Worm (Caenorhabditis elegans): Measurements from ENCODE around the gene F31A3.3.

F31A3.3 gene

DNA sequence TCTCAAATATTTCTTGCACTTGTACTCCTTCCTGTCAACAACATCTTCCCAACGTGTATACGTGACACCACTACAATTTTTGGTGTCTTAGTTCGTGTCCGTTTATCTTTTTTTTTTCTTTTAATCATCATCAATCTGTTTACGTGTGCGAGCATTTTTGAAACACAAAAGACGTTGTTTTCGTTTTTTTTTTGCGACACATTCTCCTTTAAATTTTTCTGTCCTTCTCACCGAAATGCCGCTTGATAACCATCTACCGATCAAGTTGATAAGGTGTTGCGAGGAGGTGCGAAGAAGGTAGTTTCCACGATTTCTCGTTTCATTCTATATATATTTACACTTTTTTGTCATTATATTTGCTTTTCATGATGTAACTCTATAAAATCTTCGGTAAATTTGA is 23.3 kb downstream of the F31A3.3 start:
- TF ChIP-seq nhr-25 (tag; optimal IDR thresholded peaks at IDR 0.05) (peak; percentile 29), nhr-11 (tag; optimal IDR thresholded peaks at IDR 0.05) (no peak), elt-1 (tag; optimal IDR thresholded peaks at IDR 0.05) (peak; percentile 1), crh-2 (tag; optimal IDR thresholded peaks at IDR 0.05) (peak; percentile 31), sma-9 (GFP tag; optimal IDR thresholded peaks at IDR 0.05) (peak; percentile 20), sma-9 (tag; optimal IDR thresholded peaks at IDR 0.05) (no peak), mdl-1 (tag; optimal IDR thresholded peaks at IDR 0.05) (no peak), fos-1 (tag; optimal IDR thresholded peaks at IDR 0.05) (peak; percentile 37), peb-1 (tag; optimal IDR thresholded peaks at IDR 0.05) (no peak)

ce11 chrX:17509048-17509776 is 24.7 kb downstream of the F31A3.3 start:
- TF ChIP-seq nhr-6 (tag; optimal IDR thresholded peaks at IDR 0.05) (peak; percentile 8), mdl-1 (tag; optimal IDR thresholded peaks at IDR 0.05) (peak in 1 of 2 experiments; percentile 1), sma-9 (GFP tag; optimal IDR thresholded peaks at IDR 0.05) (peak; percentile 79), sma-9 (tag; optimal IDR thresholded peaks at IDR 0.05) (no peak), dmd-4 (tag; optimal IDR thresholded peaks at IDR 0.05) (no peak), crh-2 (tag; optimal IDR thresholded peaks at IDR 0.05) (peak; percentile 56), sma-3 (GFP tag; optimal IDR thresholded peaks at IDR 0.05) (peak; percentile 2), nhr-23 (tag; optimal IDR thresholded peaks at IDR 0.05) (no peak), fos-1 (tag; optimal IDR thresholded peaks at IDR 0.05) (peak; percentile 54), nhr-25 (tag; optimal IDR thresholded peaks at IDR 0.05) (peak; percentile 41)

DNA sequence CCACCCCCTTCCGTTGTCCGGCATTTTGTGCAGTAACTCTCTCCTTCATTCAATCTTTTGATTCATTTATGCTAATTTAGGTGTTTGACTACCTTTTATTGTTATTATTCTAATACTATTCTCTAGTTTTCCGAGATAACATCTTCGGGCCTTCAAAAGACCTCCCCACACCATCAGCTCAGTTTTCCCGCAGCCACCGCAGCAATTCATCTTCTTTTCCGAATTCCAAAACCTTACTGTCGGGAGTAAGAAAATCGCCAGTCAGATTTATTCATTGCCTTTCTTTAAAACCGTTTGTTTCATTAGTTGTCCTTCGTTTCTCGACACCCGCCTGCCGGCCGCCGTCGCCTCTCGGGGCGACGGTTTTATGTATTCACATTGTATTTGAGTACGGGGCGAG is 25.7 kb downstream of the F31A3.3 start:
- TF ChIP-seq snpc-4 (tag; optimal IDR thresholded peaks at IDR 0.05) (no peak), nhr-237 (tag; optimal IDR thresholded peaks at IDR 0.05) (no peak), nhr-129 (tag; optimal IDR thresholded peaks at IDR 0.05) (no peak), ztf-1 (GFP tag; conservative IDR thresholded peaks at IDR 0.05) (no peak), fos-1 (tag; optimal IDR thresholded peaks at IDR 0.05) (no peak), ztf-11 (tag; optimal IDR thresholded peaks at IDR 0.05) (no peak), blmp-1 (tag; optimal IDR thresholded peaks at IDR 0.05; ENCODE audit: insufficient read depth) (no peak), dmd-4 (tag; optimal IDR thresholded peaks at IDR 0.05) (no peak), mbf-1 (tag; optimal IDR thresholded peaks at IDR 0.05) (no peak), nhr-23 (tag; optimal IDR thresholded peaks at IDR 0.05) (no peak), nhr-12 (tag; optimal IDR thresholded peaks at IDR 0.05) (no peak), unc-55 (GFP tag; optimal IDR thresholded peaks at IDR 0.05) (no peak), ztf-4 (tag; optimal IDR thresholded peaks at IDR 0.05) (no peak), lsy-2 (tag; optimal IDR thresholded peaks at IDR 0.05) (no peak), Y55F3AM.14 (GFP tag; optimal IDR thresholded peaks at IDR 0.05) (no peak), zag-1 (tag; optimal IDR thresholded peaks at IDR 0.05) (no peak), ama-1 (optimal IDR thresholded peaks at IDR 0.05) (no peak), nhr-25 (tag; optimal IDR thresholded peaks at IDR 0.05) (no peak)

DNA sequence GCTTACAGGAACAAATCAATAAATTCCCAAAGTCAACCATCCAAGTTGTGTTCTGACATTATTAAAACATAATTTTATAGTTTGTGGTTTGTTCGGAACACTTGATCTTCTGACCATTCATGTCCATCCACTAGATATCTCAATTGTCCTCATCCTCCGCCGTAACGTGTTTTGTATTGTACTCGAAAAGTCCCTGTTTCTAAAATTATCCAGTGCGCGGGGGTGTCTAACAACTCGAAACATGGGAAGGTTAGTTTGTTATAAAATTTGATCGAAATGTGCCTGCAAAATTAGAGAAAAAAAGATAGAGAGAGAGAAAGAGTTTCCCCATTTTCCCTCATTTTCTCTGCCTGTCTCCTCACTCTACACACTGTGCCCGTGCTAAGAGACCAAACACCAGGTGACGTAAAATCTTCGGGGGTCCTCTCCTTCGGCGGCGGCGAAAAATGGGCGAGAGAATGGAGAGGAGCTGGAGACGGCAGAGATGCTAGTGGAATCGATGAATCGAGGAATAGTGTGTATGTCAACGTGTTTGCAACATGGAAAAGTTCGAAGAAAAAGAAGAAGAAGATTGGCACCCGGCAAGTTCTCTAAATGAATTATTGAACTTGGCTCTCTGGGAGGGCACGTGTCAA is 28.2 kb downstream of the F31A3.3 start:
- TF ChIP-seq nhr-12 (tag; optimal IDR thresholded peaks at IDR 0.05) (no peak), elt-1 (tag; optimal IDR thresholded peaks at IDR 0.05) (no peak), nhr-6 (tag; optimal IDR thresholded peaks at IDR 0.05) (peak; percentile 78), nhr-21 (tag; optimal IDR thresholded peaks at IDR 0.05) (peak; percentile 71), blmp-1 (tag; optimal IDR thresholded peaks at IDR 0.05; ENCODE audit: insufficient read depth) (peak; percentile 62), elt-3 (tag; optimal IDR thresholded peaks at IDR 0.05) (no peak), nhr-25 (tag; optimal IDR thresholded peaks at IDR 0.05) (peak; percentile 59), R02D3.7 (tag; optimal IDR thresholded peaks at IDR 0.05) (no peak), unc-39 (tag; optimal IDR thresholded peaks at IDR 0.05) (no peak), mdl-1 (tag; optimal IDR thresholded peaks at IDR 0.05) (peak; percentile 90 to 95), gmeb-1 (tag; optimal IDR thresholded peaks at IDR 0.05) (peak; percentile 71), lsy-2 (tag; optimal IDR thresholded peaks at IDR 0.05) (peak; percentile 39 to 84), skn-1 (tag; optimal IDR thresholded peaks at IDR 0.05) (no peak), ceh-16 (tag; optimal IDR thresholded peaks at IDR 0.05) (peak; percentile 54), ztf-4 (tag; optimal IDR thresholded peaks at IDR 0.05) (peak; percentile 54), unc-55 (GFP tag; optimal IDR thresholded peaks at IDR 0.05) (peak; percentile 91), nhr-11 (tag; optimal IDR thresholded peaks at IDR 0.05) (no peak), nhr-129 (tag; optimal IDR thresholded peaks at IDR 0.05) (peak; percentile 92), snpc-4 (tag; optimal IDR thresholded peaks at IDR 0.05) (peak; percentile 29), sma-9 (GFP tag; optimal IDR thresholded peaks at IDR 0.05) (peak; percentile 100), sma-9 (tag; optimal IDR thresholded peaks at IDR 0.05) (peak; percentile 88), sem-4 (tag; optimal IDR thresholded peaks at IDR 0.05) (peak; percentile 93), crh-2 (tag; optimal IDR thresholded peaks at IDR 0.05) (peak; percentile 92), C34F6.9 (tag; optimal IDR thresholded peaks at IDR 0.05) (peak; percentile 77), nhr-10 (tag; optimal IDR thresholded peaks at IDR 0.05) (no peak), ceh-82 (tag; optimal IDR thresholded peaks at IDR 0.05) (no peak), nhr-23 (tag; optimal IDR thresholded peaks at IDR 0.05) (no peak), lin-13 (GFP tag; optimal IDR thresholded peaks at IDR 0.05) (peak; percentile 66), fos-1 (tag; optimal IDR thresholded peaks at IDR 0.05) (peak; percentile 66), lin-11 (tag; optimal IDR thresholded peaks at IDR 0.05) (peak; percentile 33), unc-62 (GFP tag; optimal IDR thresholded peaks at IDR 0.05) (no peak), ztf-1 (GFP tag; conservative IDR thresholded peaks at IDR 0.05) (no peak), nhr-77 (tag; optimal IDR thresholded peaks at IDR 0.05) (peak; percentile 33), nhr-237 (tag; optimal IDR thresholded peaks at IDR 0.05) (no peak), ztf-11 (tag; optimal IDR thresholded peaks at IDR 0.05) (no peak), Y55F3AM.14 (GFP tag; optimal IDR thresholded peaks at IDR 0.05) (peak; percentile 86)

All from whole organism, L2 larva.